Worm (Caenorhabditis elegans) whole organism, mixed stage, embryonic: Measurements from ENCODE around the gene col-186.

Experiments
- M03D4.4 ChIP-seq: sonication (generic microtip); optimal IDR thresholded peaks from 2 replicates; lab custom pipeline; 2017; ENCODE audit warnings: mild to moderate bottlenecking, missing genetic modification characterization, missing compliant biosample characterization
- bed-3 ChIP-seq: fragments of 200-800 bp; sonication (Bioruptor generic); optimal IDR thresholded peaks from 3 replicates; lab custom pipeline; 2018; ENCODE audit warnings: mild to moderate bottlenecking, missing genetic modification characterization, moderate library complexity, missing compliant biosample characterization
- blmp-1 ChIP-seq: fragments of 150-350 bp; optimal IDR thresholded peaks from 2 replicates; lab custom pipeline; 2014; ENCODE audit warnings: missing biosample characterization, missing genetic modification characterization
- ceh-39 ChIP-seq: fragments of 150-350 bp; optimal IDR thresholded peaks from 2 replicates; lab custom pipeline; 2014; ENCODE audit warnings: missing biosample characterization, missing genetic modification characterization
- drap-1 ChIP-seq: fragments of 200-800 bp; sonication (Bioruptor generic); optimal IDR thresholded peaks from 3 replicates; lab custom pipeline; 2018; ENCODE audit warnings: mild to moderate bottlenecking, missing genetic modification characterization, missing compliant biosample characterization
- elt-1 ChIP-seq: sonication (generic microtip); optimal IDR thresholded peaks from 2 replicates; lab custom pipeline; 2017; ENCODE audit warnings: missing genetic modification characterization, mild to moderate bottlenecking, missing compliant biosample characterization, antibody characterized with exemption, moderate library complexity, borderline replicate concordance; ENCODE audit not compliant: insufficient read depth
- elt-3 ChIP-seq: fragments of 150-350 bp; optimal IDR thresholded peaks from 2 replicates; lab custom pipeline; 2014; ENCODE audit warnings: missing biosample characterization, missing genetic modification characterization
- flh-1 ChIP-seq: fragments of 200-800 bp; sonication (Bioruptor generic); optimal IDR thresholded peaks from 2 replicates; lab custom pipeline; 2018; ENCODE audit warnings: mild to moderate bottlenecking, missing genetic modification characterization, moderate library complexity, missing compliant biosample characterization
- ham-2 ChIP-seq: fragments of 200-800 bp; sonication (Bioruptor generic); optimal IDR thresholded peaks from 2 replicates; lab custom pipeline; 2018; ENCODE audit warnings: mild to moderate bottlenecking, missing genetic modification characterization, missing compliant biosample characterization
- hlh-1 ChIP-seq: fragments of 150-350 bp; optimal IDR thresholded peaks from 2 replicates; lab custom pipeline; 2014; ENCODE audit warnings: missing biosample characterization, missing genetic modification reagents, missing genetic modification characterization
- lin-13 ChIP-seq: fragments of 150-350 bp; optimal IDR thresholded peaks from 2 replicates; lab custom pipeline; 2014; ENCODE audit warnings: missing biosample characterization, missing genetic modification characterization
- lin-32 ChIP-seq: fragments of 200-800 bp; sonication (Bioruptor generic); optimal IDR thresholded peaks from 2 replicates; lab custom pipeline; 2018; ENCODE audit warnings: mild to moderate bottlenecking, missing genetic modification characterization, missing compliant biosample characterization
- lsy-2 ChIP-seq: fragments of 150-350 bp; optimal IDR thresholded peaks from 2 replicates; lab custom pipeline; 2014; ENCODE audit warnings: missing biosample characterization, missing genetic modification characterization
- mab-5 ChIP-seq: fragments of 150-350 bp; optimal IDR thresholded peaks from 2 replicates; lab custom pipeline; 2014; ENCODE audit warnings: missing biosample characterization, missing genetic modification characterization
- mep-1 ChIP-seq: fragments of 150-350 bp; optimal IDR thresholded peaks from 2 replicates; lab custom pipeline; 2017; ENCODE audit warnings: missing biosample characterization, missing genetic modification reagents, missing genetic modification characterization, inconsistent platforms
- mls-2 ChIP-seq: sonication (generic microtip); optimal IDR thresholded peaks from 2 replicates; lab custom pipeline; 2016; ENCODE audit warnings: mild to moderate bottlenecking, missing genetic modification characterization, moderate library complexity, missing compliant biosample characterization
- nhr-12 ChIP-seq: fragments of 150-350 bp; optimal IDR thresholded peaks from 2 replicates; lab custom pipeline; 2014; ENCODE audit warnings: missing biosample characterization, missing genetic modification characterization
- nhr-2 ChIP-seq: fragments of 150-350 bp; optimal IDR thresholded peaks from 2 replicates; lab custom pipeline; 2014; ENCODE audit warnings: missing biosample characterization, missing genetic modification characterization
- nhr-28 ChIP-seq: fragments of 150-350 bp; optimal IDR thresholded peaks from 2 replicates; lab custom pipeline; 2014; ENCODE audit warnings: missing biosample characterization, missing genetic modification characterization
- nhr-76 ChIP-seq: sonication (generic microtip); optimal IDR thresholded peaks from 2 replicates; lab custom pipeline; 2017; ENCODE audit warnings: missing biosample characterization, missing genetic modification characterization
- pha-4 ChIP-seq: fragments of 150-350 bp; optimal IDR thresholded peaks from 2 replicates; lab custom pipeline; 2018; ENCODE audit warnings: missing biosample characterization, missing genetic modification reagents, missing genetic modification characterization
- sem-2 ChIP-seq: fragments of 200-800 bp; sonication (Bioruptor generic); optimal IDR thresholded peaks from 2 replicates; lab custom pipeline; 2018; ENCODE audit warnings: mild to moderate bottlenecking, missing genetic modification characterization, missing compliant biosample characterization
- sptf-1 ChIP-seq: sonication (generic microtip); optimal IDR thresholded peaks from 2 replicates; lab custom pipeline; 2017; ENCODE audit warnings: mild to moderate bottlenecking, missing genetic modification characterization, moderate library complexity, missing compliant biosample characterization
- tbx-8 ChIP-seq: fragments of 200-800 bp; sonication (Bioruptor generic); optimal IDR thresholded peaks from 2 replicates; lab custom pipeline; 2018; ENCODE audit warnings: mild to moderate bottlenecking, missing genetic modification characterization, moderate library complexity, missing compliant biosample characterization
- unc-120 ChIP-seq: sonication (generic microtip); optimal IDR thresholded peaks from 2 replicates; lab custom pipeline; 2017; ENCODE audit warnings: missing genetic modification characterization, missing compliant biosample characterization; ENCODE audit not compliant: poor library complexity, severe bottlenecking
- unc-39 ChIP-seq: fragments of 150-350 bp; optimal IDR thresholded peaks from 2 replicates; lab custom pipeline; 2014; ENCODE audit warnings: missing biosample characterization, missing genetic modification characterization
- unc-62 ChIP-seq: fragments of 150-350 bp; optimal IDR thresholded peaks from 2 replicates; lab custom pipeline; 2014; ENCODE audit warnings: missing biosample characterization, missing genetic modification reagents, missing genetic modification characterization
- zip-8 ChIP-seq: fragments of 150-350 bp; optimal IDR thresholded peaks from 2 replicates; lab custom pipeline; 2014; ENCODE audit warnings: missing biosample characterization, missing genetic modification characterization
- ztf-11 ChIP-seq: fragments of 150-350 bp; optimal IDR thresholded peaks from 2 replicates; lab custom pipeline; 2014; ENCODE audit warnings: missing biosample characterization, missing genetic modification characterization

col-186 gene

DNA sequence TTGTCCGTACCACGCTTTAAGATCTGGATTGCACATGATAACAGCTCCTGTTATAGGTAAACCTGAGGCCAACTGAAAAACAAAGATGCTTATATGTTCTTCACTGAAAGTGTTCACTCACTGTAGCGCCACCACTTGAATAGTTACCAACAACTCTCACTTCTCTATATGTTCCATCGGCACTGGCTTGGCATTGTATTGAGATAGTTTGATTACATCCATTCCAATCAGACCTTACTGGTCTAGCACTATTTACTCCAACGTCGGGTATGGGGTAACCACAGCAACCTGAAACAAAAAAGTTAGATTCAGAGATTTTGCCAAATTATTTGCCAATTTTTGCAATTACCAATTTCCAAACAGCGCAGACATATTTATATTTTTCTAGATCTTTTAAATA is 35.5 kb upstream of the col-186 start:
- TF ChIP-seq mls-2 (tag; lab: Kevin White, UChicago) (no peak), unc-120 (tag; lab: Kevin White, UChicago) (no peak), lin-13 (tag; lab: Kevin White, UChicago) (no peak), lin-32 (GFP tag; lab: Kevin White, UChicago) (no peak), nhr-28 (no peak), unc-62 (no peak)

DNA sequence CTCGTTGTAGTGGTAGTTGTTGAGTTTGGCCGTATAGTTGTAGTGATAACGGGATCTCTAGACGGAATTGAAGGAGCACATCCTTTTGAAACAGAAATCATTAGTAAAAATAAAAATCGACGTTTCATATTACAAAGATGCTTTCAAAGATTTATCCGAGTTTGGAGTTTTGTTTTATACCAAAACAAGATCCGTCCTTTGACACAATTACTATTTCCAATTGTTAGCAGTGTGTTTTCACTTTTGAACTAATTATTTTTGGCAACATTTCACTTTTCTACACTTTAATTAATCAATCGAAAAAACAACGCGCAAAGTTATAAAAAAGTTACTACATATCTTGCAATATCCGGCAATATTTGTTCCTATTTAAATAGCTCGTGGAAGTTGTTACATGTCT is 34.3 kb upstream of the col-186 start, which contains the start of the genes F31B9.4 and F31B9.2:
Gene F31B9.4, minus strand, starts transcription at position 101 of the 400 bp plus-strand sequence.
Gene F31B9.2, plus strand, starts transcription at position 368 of the 400 bp plus-strand sequence.
- no peak for TF ChIP-seq nhr-12 (tag; lab: Kevin White, UChicago)
- no peak for TF ChIP-seq M03D4.4 (tag; lab: Kevin White, UChicago)
- no peak for TF ChIP-seq pha-4
- no peak for TF ChIP-seq tbx-8 (GFP tag; lab: Kevin White, UChicago)
- no peak for TF ChIP-seq unc-62
- no peak for TF ChIP-seq nhr-28
- TF ChIP-seq hlh-1 (tag; lab: Kevin White, UChicago) = no peak
- no peak for TF ChIP-seq ham-2
- no peak for TF ChIP-seq nhr-76 (tag; lab: Kevin White, UChicago)
- no peak for TF ChIP-seq blmp-1 (tag; lab: Kevin White, UChicago)
- TF ChIP-seq nhr-2 (tag; lab: Kevin White, UChicago) = no peak
- no peak for TF ChIP-seq sptf-1 (tag; lab: Kevin White, UChicago)
- TF ChIP-seq mab-5 (tag; lab: Kevin White, UChicago) = no peak
- no peak for TF ChIP-seq lin-32 (GFP tag; lab: Kevin White, UChicago)

DNA sequence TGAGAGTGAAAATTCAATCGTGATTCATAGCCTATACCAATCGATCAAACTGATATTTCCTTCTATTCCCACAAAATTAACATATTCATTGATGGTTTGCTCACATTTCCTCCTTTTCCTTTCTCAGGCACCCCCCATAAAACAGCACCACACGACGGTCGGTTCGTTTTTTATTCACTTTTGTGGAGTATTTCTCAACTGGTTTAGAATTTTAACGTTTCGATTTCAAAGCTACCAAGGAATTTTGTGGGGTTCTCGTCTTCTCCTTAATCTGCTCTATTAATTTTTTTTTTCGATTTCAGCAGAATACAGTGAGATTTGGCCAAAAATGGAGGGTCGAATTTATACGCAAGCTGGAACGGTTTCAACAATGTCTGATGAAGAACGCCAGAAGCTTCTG is 31.9 kb upstream of the col-186 start, which contains the start of gene F31B9.7:
Gene F31B9.7, plus strand, starts transcription at position 301 of the 400 bp plus-strand sequence.
- TF ChIP-seq zip-8 (tag; lab: Kevin White, UChicago) (no peak), ham-2 (no peak), drap-1 (GFP tag; lab: Kevin White, UChicago) (no peak), lsy-2 (tag; lab: Kevin White, UChicago) (no peak), sem-2 (GFP tag; lab: Kevin White, UChicago) (no peak), unc-120 (tag; lab: Kevin White, UChicago) (no peak), mep-1 (tag; lab: Kevin White, UChicago) (no peak), nhr-76 (tag; lab: Kevin White, UChicago) (no peak), pha-4 (no peak), unc-39 (tag; lab: Kevin White, UChicago) (no peak), mab-5 (tag; lab: Kevin White, UChicago) (no peak), bed-3 (GFP tag; lab: Kevin White, UChicago) (no peak), elt-3 (tag; lab: Kevin White, UChicago) (no peak), nhr-2 (tag; lab: Kevin White, UChicago) (no peak), flh-1 (GFP tag; lab: Kevin White, UChicago) (no peak)

DNA sequence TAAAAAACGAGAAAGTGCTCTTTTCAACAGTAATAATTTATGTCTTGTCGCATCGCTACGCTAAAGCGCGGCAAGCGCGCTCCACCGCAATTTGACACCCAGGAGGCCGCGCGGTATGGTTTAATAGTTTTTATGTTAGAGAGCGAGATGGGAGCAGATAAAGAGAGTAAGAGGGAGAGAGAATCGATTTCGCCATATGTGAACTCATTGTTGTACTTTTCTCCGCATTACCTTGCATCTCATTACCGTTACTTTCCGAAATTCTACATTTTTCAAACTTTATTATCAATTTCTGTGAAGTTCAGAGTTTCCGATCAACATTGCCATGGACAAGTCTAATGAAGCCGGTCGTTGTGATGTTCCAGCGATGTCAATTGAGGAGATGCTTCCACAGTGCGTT is 27.9 kb upstream of the col-186 start, which contains the start of gene F31B9.3:
Gene F31B9.3, plus strand, starts transcription at position 301 of the 400 bp plus-strand sequence.
- TF ChIP-seq unc-39 (tag; lab: Kevin White, UChicago) = no peak
- no peak for TF ChIP-seq ceh-39 (tag; lab: Kevin White, UChicago)

DNA sequence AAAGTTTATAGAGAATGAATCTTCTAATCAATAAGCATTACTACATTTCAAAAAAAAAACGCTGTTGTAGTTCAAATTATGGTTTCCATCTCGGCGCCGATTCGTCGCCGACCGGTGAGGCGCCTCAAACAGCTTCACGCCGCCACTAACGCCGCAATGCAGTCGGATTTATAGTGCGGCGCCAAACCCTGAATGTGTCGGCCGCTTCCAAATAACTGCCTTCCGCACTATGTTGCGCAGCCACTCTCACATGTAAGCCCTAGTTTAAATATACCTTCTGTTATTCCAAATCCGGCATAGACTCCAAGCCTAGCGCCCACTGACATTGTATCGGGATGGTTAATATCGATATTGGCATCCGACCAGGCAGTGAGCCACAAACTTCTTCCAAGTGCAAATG is 18.4 kb upstream of the col-186 start:
- no peak for TF ChIP-seq M03D4.4 (tag; lab: Kevin White, UChicago)
- no peak for TF ChIP-seq nhr-12 (tag; lab: Kevin White, UChicago)

DNA sequence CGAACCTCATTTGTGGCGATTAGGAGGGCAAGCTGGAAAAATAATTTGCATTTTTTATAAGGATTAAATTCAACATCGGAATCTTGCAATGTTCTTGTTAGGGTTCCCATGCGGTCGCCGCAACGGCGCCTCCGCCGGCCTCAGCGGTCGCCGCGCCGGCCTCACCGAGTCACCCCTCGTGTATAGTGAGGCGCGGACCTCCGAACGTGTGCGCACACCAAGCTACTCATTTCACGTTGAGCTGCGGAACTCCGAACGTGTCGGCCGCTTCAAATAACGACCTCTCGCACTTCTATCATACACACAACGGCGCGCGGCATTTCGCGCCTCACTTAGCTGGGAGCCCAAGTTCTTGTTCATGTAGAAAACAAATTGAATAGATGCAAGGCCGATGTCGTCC is 13.4 kb upstream of the col-186 start:
- TF ChIP-seq lin-32 (GFP tag; lab: Kevin White, UChicago) (no peak), sem-2 (GFP tag; lab: Kevin White, UChicago) (no peak), mab-5 (tag; lab: Kevin White, UChicago) (no peak), zip-8 (tag; lab: Kevin White, UChicago) (no peak), M03D4.4 (tag; lab: Kevin White, UChicago) (no peak), sptf-1 (tag; lab: Kevin White, UChicago) (no peak), unc-120 (tag; lab: Kevin White, UChicago) (no peak), bed-3 (GFP tag; lab: Kevin White, UChicago) (no peak), elt-1 (tag; lab: Kevin White, UChicago) (no peak), nhr-76 (tag; lab: Kevin White, UChicago) (no peak), ztf-11 (no peak)
